Worm (Caenorhabditis elegans) whole organism, dauer: ENCODE data around the gene K10C8.4.

ENCODE experiments used
- unc-62 ChIP-seq: sonication (generic microtip); optimal IDR thresholded peaks from 2 replicates; lab custom pipeline; 2017; ENCODE audit warnings: missing biosample characterization, missing genetic modification reagents, missing genetic modification characterization

K10C8.4 gene

DNA sequence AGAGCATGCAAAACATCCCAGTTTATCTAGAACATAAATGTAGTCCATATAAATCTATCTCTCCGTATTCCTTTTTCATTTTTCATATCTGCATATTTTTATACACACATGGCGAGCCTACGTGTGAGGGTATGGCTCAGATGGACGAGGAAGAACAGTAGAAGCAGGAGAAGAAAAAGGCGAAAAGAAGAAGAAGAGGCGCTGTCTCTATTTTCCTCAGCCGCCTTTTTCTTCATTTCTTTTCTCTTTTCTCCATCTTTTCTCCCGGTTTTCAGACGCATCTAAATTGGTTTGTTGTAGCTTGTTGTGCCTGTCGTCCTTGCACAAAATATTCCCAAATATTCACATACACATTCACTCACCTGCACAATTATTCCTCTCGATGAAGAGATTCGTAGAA lies at the start of gene K10C8.4:
K10C8.4 (plus strand) TSS at position 301 of the 400 bp plus-strand sequence.
- no peak for TF ChIP-seq unc-62

DNA sequence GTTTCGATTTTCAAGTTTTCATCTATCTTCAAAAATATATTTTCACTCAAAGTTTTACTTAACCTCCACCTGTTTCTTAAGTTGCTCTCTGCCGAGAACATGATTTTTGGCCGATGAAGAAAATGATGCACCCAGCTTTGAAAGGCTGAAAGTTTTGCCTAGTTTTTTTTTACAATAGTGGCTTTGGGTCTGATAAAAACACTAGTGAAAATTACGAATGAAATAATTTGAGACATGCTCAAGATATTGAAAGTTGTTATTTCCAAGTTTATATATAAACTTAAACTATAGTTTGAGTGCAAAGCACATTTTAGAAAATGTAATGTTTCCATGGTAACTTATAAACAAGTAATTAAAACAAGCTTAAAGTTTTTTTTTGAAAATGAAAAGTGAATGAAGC lies 46.9 kb upstream of the K10C8.4 start, which contains the start of gene gpa-9:
gpa-9 (minus strand) TSS at position 101 of the 400 bp plus-strand sequence.
- TF ChIP-seq unc-62, result no peak

ce11 chrV:12649636-12650035 lies 46.4 kb upstream of the K10C8.4 start, which contains the start of gene lin-25:
Gene lin-25 (plus strand): TSS chrV:12649925.
- no peak for TF ChIP-seq unc-62

DNA sequence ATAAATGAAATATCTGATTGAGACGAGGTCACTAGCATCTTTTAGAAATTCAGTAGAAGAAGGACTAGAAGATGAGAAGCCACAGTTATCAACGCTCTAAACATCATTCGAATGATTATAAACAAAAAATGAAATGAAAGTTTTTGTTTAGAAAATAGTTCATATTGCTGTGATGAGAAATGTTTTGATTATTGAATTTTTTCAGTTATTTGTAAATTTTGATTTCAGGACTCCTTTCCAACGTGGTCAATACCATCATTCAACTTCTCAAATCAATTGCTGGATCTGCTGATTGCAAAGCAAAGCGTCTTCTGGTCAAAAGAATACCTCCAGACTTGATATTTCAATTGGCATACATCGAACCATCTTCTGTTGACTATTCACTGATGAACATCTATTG lies 37.9 kb upstream of the K10C8.4 start, which contains the start of gene W05B10.6:
W05B10.6 (minus strand) TSS at position 101 of the 400 bp plus-strand sequence.
- TF ChIP-seq unc-62, result no peak

ce11 chrV:12659426-12659825 lies 36.6 kb upstream of the K10C8.4 start, which contains the start of gene ccch-3:
Gene ccch-3 (minus strand): TSS chrV:12659687.
- no peak for TF ChIP-seq unc-62

DNA sequence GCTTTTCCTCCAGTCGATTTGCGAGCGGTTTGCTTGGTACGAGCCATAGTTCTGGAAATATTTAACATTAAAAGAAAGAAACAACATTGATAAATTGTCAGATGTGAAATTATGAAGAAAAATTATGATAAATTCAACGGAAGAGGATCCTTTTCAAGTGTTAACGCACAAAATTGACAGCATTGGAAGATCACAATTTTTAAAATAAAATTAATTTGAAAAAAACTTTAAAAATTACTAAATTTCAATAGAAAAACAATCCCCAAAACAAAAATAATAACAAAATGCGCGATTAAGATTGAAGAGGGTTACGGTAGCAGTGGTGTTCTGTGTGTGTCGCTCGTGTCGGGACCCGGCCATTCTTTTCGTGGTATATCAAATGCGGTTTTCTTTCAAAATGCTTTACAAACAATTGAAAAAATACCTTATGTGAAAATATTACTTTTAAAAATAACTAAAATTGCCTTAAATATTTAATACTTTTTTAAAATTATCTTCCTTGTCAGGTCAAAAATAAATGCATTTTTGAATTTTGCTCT lies 35.7 kb upstream of the K10C8.4 start, which contains the start of gene his-74:
his-74 (minus strand) TSS at position 51 of the 539 bp plus-strand sequence.
- TF ChIP-seq unc-62, result no peak

ce11 chrV:12661619-12662018 lies 34.4 kb upstream of the K10C8.4 start, which contains the start of gene W05B10.3:
Gene W05B10.3 (minus strand): TSS chrV:12661719.
- no peak for TF ChIP-seq unc-62

ce11 chrV:12663386-12663785 lies 32.7 kb upstream of the K10C8.4 start:
- TF ChIP-seq unc-62, result no peak

- no peak for TF ChIP-seq unc-62
Measured at ce11 chrV:12667397-12667796, 28.7 kb upstream of the K10C8.4 start.

ce11 chrV:12667926-12668325 lies 28.1 kb upstream of the K10C8.4 start, which contains the start of gene W05B10.4:
Gene W05B10.4 (plus strand): TSS chrV:12668226.
- no peak for TF ChIP-seq unc-62

- no peak for TF ChIP-seq unc-62
Measured at ce11 chrV:12670607-12671006, 25.5 kb upstream of the K10C8.4 start, which contains the start of gene srx-116. Gene srx-116 (plus strand): TSS chrV:12670907.

DNA sequence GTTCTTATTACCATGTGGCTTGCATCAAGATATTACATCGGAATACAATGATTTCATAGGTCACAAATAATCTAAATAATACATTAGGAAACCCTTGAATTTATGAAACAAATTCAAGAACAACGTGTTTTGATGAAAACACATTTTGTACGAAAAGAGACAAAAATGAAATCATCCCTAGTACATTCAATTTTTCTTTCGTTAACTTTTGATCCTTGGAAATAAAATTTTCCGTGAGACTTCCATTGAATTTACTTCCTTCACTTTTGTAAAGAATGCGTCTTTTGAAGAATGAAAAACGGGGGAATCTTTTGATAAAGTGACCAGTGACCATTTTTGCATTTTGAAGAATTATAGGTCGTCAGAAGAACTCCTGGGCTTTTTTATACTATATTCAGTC lies 22.3 kb upstream of the K10C8.4 start:
- TF ChIP-seq unc-62, result no peak

DNA sequence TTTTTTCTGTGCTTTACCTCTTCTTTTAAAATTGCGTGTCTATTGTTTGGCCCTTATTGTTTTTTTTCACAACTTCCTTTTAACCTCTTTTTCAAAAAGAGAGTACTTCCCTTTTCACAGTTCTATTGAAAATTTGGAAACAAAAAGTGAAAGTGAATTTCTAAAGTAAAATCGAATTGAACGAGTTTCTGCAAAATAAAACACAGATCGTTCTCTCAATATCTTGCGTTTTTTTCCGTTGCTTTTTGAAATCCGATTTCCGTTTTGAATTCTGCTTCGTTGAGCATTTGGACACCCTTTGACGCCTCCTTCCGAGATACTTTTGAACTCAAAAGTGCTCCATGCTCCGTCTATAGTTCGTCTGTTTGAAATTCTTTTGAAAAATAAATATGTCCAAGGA lies 19.8 kb upstream of the K10C8.4 start:
- no peak for TF ChIP-seq unc-62

- no peak for TF ChIP-seq unc-62
Measured at ce11 chrV:12679292-12679691, 16.8 kb upstream of the K10C8.4 start.

DNA sequence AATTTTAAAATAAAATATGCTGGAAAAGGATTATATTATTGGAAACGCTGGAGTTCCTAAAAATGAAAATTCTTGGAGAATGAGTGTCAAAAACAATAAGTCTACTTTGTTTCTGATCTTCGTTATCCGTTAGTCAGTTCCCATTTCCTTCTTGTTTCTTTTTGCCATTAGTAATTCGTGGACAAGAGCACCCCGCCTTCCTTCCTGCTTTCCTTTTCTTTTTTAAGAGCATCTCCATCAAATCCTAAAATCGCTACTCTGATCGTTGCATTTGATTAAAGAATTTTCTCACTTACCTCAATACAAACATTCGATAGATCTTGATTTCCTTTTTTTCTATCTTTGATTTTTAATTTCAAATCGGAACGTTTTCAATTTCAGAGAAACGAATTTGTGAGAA lies 16.3 kb upstream of the K10C8.4 start, which contains the start of gene frpr-15:
frpr-15 (plus strand) TSS at position 301 of the 400 bp plus-strand sequence.
- TF ChIP-seq unc-62, result no peak

ce11 chrV:12683205-12683604 lies 12.9 kb upstream of the K10C8.4 start:
- TF ChIP-seq unc-62, result no peak

DNA sequence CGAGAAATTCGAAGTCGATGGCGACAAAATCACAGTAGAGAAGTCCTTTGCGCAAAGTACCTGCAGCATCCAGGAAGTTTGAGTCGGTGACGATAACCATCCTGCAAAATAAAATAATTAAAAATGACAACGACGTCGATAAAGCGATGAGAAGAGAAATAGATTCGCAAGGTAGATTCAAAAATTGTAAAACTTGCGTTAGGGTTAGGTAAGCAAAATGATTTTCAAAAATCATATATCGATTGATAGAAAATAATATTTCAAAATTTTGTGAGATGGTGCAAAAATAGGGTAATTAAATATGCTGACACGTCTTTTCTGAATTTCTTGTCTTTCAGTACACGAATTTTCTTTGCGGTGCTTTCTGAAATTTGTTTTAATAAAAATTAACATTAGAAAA lies 913 bp upstream of the K10C8.4 start, which contains the start of gene parn-1:
parn-1 (minus strand) TSS at position 101 of the 400 bp plus-strand sequence.
- no peak for TF ChIP-seq unc-62

ce11 chrV:12696790-12697189 lies 722 bp downstream of the K10C8.4 start:
- TF ChIP-seq unc-62, result no peak
